Worm (Caenorhabditis elegans): ENCODE measurements around the gene nlp-34.

DNA sequence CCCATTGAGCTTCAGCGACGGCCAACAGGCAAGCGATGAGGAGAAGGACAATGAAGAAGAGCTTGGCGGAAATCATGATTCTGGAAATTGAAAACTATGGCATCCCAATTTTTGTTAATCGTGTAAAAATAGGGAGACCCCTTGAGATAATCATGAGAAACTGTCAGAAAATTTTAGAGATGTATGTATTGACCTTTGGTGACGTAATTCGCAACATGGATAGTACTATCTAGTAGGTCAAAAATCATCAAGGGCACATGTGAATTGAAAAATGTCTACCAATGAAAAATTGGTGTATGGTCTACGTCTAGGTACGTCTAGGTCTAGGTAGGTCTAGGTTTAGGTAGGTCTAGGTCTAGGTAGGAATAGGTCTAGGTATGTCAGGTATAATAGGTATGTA lies at the start of gene nlp-34:
- TF ChIP-seq bed-1 (GFP tag; IDR thresholded peaks at IDR 0.05): no peak
- TF ChIP-seq hsf-1 (GFP tag; IDR thresholded peaks at IDR 0.05): no peak
- no peak for TF ChIP-seq B0261.1 (tag; optimal IDR thresholded peaks at IDR 0.05)
- no peak for TF ChIP-seq hlh-12 (tag; optimal IDR thresholded peaks at IDR 0.05)
